Fruit fly (Drosophila melanogaster): ENCODE measurements around the gene RpL34b.

- TF ChIP-seq tj (GFP tag; optimal IDR thresholded peaks at IDR 0.05) (peak; percentile 88), kay (GFP tag; ENCODE audit: borderline replicate concordance) (no peak), CG7101 (tag; optimal IDR thresholded peaks at IDR 0.05) (no peak), CG1620 (GFP tag; optimal IDR thresholded peaks at IDR 0.05) (no peak), CG12768 (GFP tag; optimal IDR thresholded peaks at IDR 0.05) (no peak), Hr96 (GFP tag; optimal IDR thresholded peaks at IDR 0.05) (no peak), Clk (GFP tag; optimal IDR thresholded peaks at IDR 0.05) (no peak), pad (GFP tag; optimal IDR thresholded peaks at IDR 0.05) (no peak), bab1 (GFP tag; optimal IDR thresholded peaks at IDR 0.05) (no peak), CG7045 (GFP tag; optimal IDR thresholded peaks at IDR 0.05) (no peak), Mnt (GFP tag; optimal IDR thresholded peaks at IDR 0.05) (no peak), toe (GFP tag; optimal IDR thresholded peaks at IDR 0.05) (no peak), Crg-1 (GFP tag; optimal IDR thresholded peaks at IDR 0.05) (no peak)
Observed at dm6 chr3R:9424061-9424665, 23.1 kb upstream of the RpL34b start.

All from whole organism, adult.